Worm (Caenorhabditis elegans): Measurements from ENCODE around the gene F45D3.1.

- TF ChIP-seq nhr-28 (tag; optimal IDR thresholded peaks at IDR 0.05): no peak
- TF ChIP-seq elt-3 (tag; optimal IDR thresholded peaks at IDR 0.05): no peak
- TF ChIP-seq ztf-11 (tag; optimal IDR thresholded peaks at IDR 0.05): no peak
- no peak for TF ChIP-seq mab-5 (tag; optimal IDR thresholded peaks at IDR 0.05)
- no peak for TF ChIP-seq snpc-4 (tag; optimal IDR thresholded peaks at IDR 0.05)
- no peak for TF ChIP-seq pha-4 (tag; optimal IDR thresholded peaks at IDR 0.05)
- no peak for TF ChIP-seq blmp-1 (tag; optimal IDR thresholded peaks at IDR 0.05)
- no peak for TF ChIP-seq unc-39 (tag; optimal IDR thresholded peaks at IDR 0.05)
- no peak for TF ChIP-seq lsy-2 (tag; optimal IDR thresholded peaks at IDR 0.05)
- TF ChIP-seq unc-62 (GFP tag; optimal IDR thresholded peaks at IDR 0.05): no peak
These were observed 27.5 kb downstream of the F45D3.1 start for ce11 chrV:12554172-12555031.

All from whole organism, mixed stage, embryonic.